Fruit fly (Drosophila melanogaster) whole organism, prepupa: ENCODE results near the gene Set8.

ENCODE experiments used
- Blimp-1 ChIP-seq: fragments of 200-800 bp; sonication (Bioruptor generic); optimal IDR thresholded peaks from 3 replicates; lab custom pipeline; 2017; ENCODE audit warnings: missing biosample characterization, missing genetic modification characterization, mild to moderate bottlenecking, moderate library complexity, missing genetic modification reagents
- CG10631 ChIP-seq: fragments of 200-800 bp; sonication (Bioruptor generic); optimal IDR thresholded peaks from 2 replicates; lab custom pipeline; 2016; ENCODE audit warnings: missing biosample characterization, missing genetic modification characterization
- CG10669 ChIP-seq: fragments of 200-800 bp; sonication (Bioruptor generic); optimal IDR thresholded peaks from 3 replicates; lab custom pipeline; 2018; ENCODE audit warnings: missing biosample characterization, mild to moderate bottlenecking, missing genetic modification characterization, moderate library complexity
- CG11294 ChIP-seq: fragments of 200-800 bp; sonication (Bioruptor generic); IDR thresholded peaks from 2 replicates; pipeline ENCODE4 v1.3.6; 2022; ENCODE audit warnings: missing biosample characterization, missing genetic modification characterization
- CG11762 ChIP-seq: fragments of 200-800 bp; sonication (Bioruptor generic); optimal IDR thresholded peaks from 3 replicates; lab custom pipeline; 2016; ENCODE audit warnings: missing biosample characterization, missing genetic modification characterization; ENCODE audit not compliant: insufficient read depth
- CG11902 ChIP-seq: fragments of 200-800 bp; sonication (Bioruptor generic); optimal IDR thresholded peaks from 3 replicates; lab custom pipeline; 2016; ENCODE audit warnings: missing biosample characterization, missing genetic modification characterization
- CG15336 ChIP-seq: fragments of 200-800 bp; sonication (Bioruptor generic); IDR thresholded peaks from 2 replicates; pipeline ENCODE4 v1.3.6; 2022; ENCODE audit warnings: missing biosample characterization, missing genetic modification characterization
- CG1621 ChIP-seq: fragments of 200-800 bp; sonication (Bioruptor generic); optimal IDR thresholded peaks from 3 replicates; lab custom pipeline; 2018; ENCODE audit warnings: missing biosample characterization, mild to moderate bottlenecking, missing genetic modification characterization
- CG16779 ChIP-seq: fragments of 200-800 bp; sonication (Bioruptor generic); optimal IDR thresholded peaks from 3 replicates; lab custom pipeline; 2017; ENCODE audit warnings: missing biosample characterization, mild to moderate bottlenecking, missing genetic modification characterization
- CG3032 ChIP-seq: fragments of 200-800 bp; optimal IDR thresholded peaks from 2 replicates; lab custom pipeline; 2019; ENCODE audit warnings: missing biosample characterization, mild to moderate bottlenecking, missing genetic modification characterization, moderate library complexity
- CG31627 ChIP-seq: fragments of 200-800 bp; sonication (Bioruptor generic); optimal IDR thresholded peaks from 3 replicates; lab custom pipeline; 2016; ENCODE audit warnings: missing biosample characterization, missing genetic modification characterization
- CG32006 ChIP-seq: fragments of 200-800 bp; sonication (Bioruptor generic); optimal IDR thresholded peaks from 3 replicates; lab custom pipeline; 2017; ENCODE audit warnings: missing biosample characterization, mild to moderate bottlenecking, missing genetic modification characterization
- CG3919 ChIP-seq: fragments of 200-800 bp; sonication (Bioruptor generic); optimal IDR thresholded peaks from 3 replicates; lab custom pipeline; 2016; ENCODE audit warnings: missing biosample characterization, missing genetic modification characterization
- CG4318 ChIP-seq: fragments of 200-800 bp; sonication (Bioruptor generic); optimal IDR thresholded peaks from 3 replicates; lab custom pipeline; 2017; ENCODE audit warnings: missing biosample characterization, mild to moderate bottlenecking, missing genetic modification characterization
- CG6163 ChIP-seq: fragments of 200-800 bp; sonication (Bioruptor generic); IDR thresholded peaks from 3 replicates; pipeline ENCODE4 v1.3.6; 2022; ENCODE audit warnings: missing biosample characterization, missing genetic modification characterization
- CG6276 ChIP-seq: fragments of 200-800 bp; sonication (Bioruptor generic); optimal IDR thresholded peaks from 2 replicates; lab custom pipeline; 2017; ENCODE audit warnings: missing biosample characterization, mild to moderate bottlenecking, missing genetic modification characterization
- CG6792 ChIP-seq: fragments of 200-800 bp; sonication (Bioruptor generic); optimal IDR thresholded peaks from 3 replicates; lab custom pipeline; 2016; ENCODE audit warnings: missing biosample characterization, missing genetic modification characterization
- CG6808 ChIP-seq: fragments of 200-800 bp; sonication (Bioruptor generic); optimal IDR thresholded peaks from 3 replicates; lab custom pipeline; 2017; ENCODE audit warnings: missing biosample characterization, missing genetic modification characterization, mild to moderate bottlenecking, moderate library complexity, missing genetic modification reagents
- CG6854 ChIP-seq: fragments of 200-800 bp; sonication (Bioruptor generic); optimal IDR thresholded peaks from 2 replicates; lab custom pipeline; 2017; ENCODE audit warnings: missing biosample characterization, mild to moderate bottlenecking, missing genetic modification characterization
- CG8119 ChIP-seq: fragments of 200-800 bp; sonication (Bioruptor generic); IDR thresholded peaks from 3 replicates; pipeline ENCODE4 v1.3.6; 2022; ENCODE audit warnings: missing biosample characterization, missing genetic modification characterization
- CG8319 ChIP-seq: fragments of 200-800 bp; sonication (Bioruptor generic); optimal IDR thresholded peaks from 3 replicates; lab custom pipeline; 2016; ENCODE audit warnings: missing biosample characterization, missing genetic modification characterization
- CG8632 ChIP-seq: fragments of 200-800 bp; sonication (Bioruptor generic); optimal IDR thresholded peaks from 3 replicates; lab custom pipeline; 2016; ENCODE audit warnings: missing biosample characterization, missing genetic modification characterization
- Ets21C ChIP-seq: fragments of 200-800 bp; sonication (Bioruptor generic); optimal IDR thresholded peaks from 3 replicates; lab custom pipeline; 2016; ENCODE audit warnings: missing biosample characterization, missing genetic modification characterization
- Gug ChIP-seq: fragments of 200-800 bp; sonication (Bioruptor generic); IDR thresholded peaks from 2 replicates; pipeline ENCODE4 v1.3.6; 2022; ENCODE audit warnings: missing biosample characterization, missing genetic modification characterization
- Hr4 ChIP-seq: fragments of 200-800 bp; sonication (Bioruptor generic); optimal IDR thresholded peaks from 3 replicates; lab custom pipeline; 2016; ENCODE audit warnings: missing biosample characterization, missing genetic modification characterization
- Smox ChIP-seq: fragments of 200-800 bp; sonication (Bioruptor generic); optimal IDR thresholded peaks from 3 replicates; lab custom pipeline; 2016; ENCODE audit warnings: missing biosample characterization, missing genetic modification characterization
- Sox102F ChIP-seq: fragments of 200-800 bp; sonication (Bioruptor generic); optimal IDR thresholded peaks from 2 replicates; lab custom pipeline; 2016; ENCODE audit warnings: missing biosample characterization, mild to moderate bottlenecking, missing genetic modification characterization
- Sox14 ChIP-seq: fragments of 200-800 bp; sonication (Bioruptor generic); optimal IDR thresholded peaks from 3 replicates; lab custom pipeline; 2016; ENCODE audit warnings: missing biosample characterization, missing genetic modification characterization
- Sox15 ChIP-seq: fragments of 200-800 bp; sonication (Bioruptor generic); optimal IDR thresholded peaks from 3 replicates; lab custom pipeline; 2016; ENCODE audit warnings: missing biosample characterization, missing genetic modification characterization
- achi ChIP-seq: fragments of 200-800 bp; sonication (Bioruptor generic); optimal IDR thresholded peaks from 3 replicates; lab custom pipeline; 2016; ENCODE audit warnings: missing biosample characterization, missing genetic modification characterization
- acj6 ChIP-seq: fragments of 200-800 bp; sonication (Bioruptor generic); optimal IDR thresholded peaks from 3 replicates; lab custom pipeline; 2016; ENCODE audit warnings: missing biosample characterization, missing genetic modification characterization
- cyc ChIP-seq: fragments of 200-800 bp; sonication (Bioruptor generic); optimal IDR thresholded peaks from 3 replicates; lab custom pipeline; 2016; ENCODE audit warnings: missing biosample characterization, missing genetic modification characterization
- eg ChIP-seq: fragments of 200-800 bp; sonication (Bioruptor generic); IDR thresholded peaks from 3 replicates; pipeline ENCODE4 v1.3.6; 2022; ENCODE audit warnings: missing biosample characterization, missing genetic modification characterization
- esn ChIP-seq: fragments of 200-800 bp; sonication (Bioruptor generic); optimal IDR thresholded peaks from 2 replicates; lab custom pipeline; 2016; ENCODE audit warnings: missing biosample characterization, mild to moderate bottlenecking, missing genetic modification characterization, moderate library complexity
- fd59A ChIP-seq: fragments of 200-800 bp; sonication (Bioruptor generic); optimal IDR thresholded peaks from 2 replicates; lab custom pipeline; 2017; ENCODE audit warnings: missing biosample characterization, mild to moderate bottlenecking, missing genetic modification characterization, missing genetic modification reagents
- fd85E ChIP-seq: fragments of 200-800 bp; sonication (Bioruptor generic); optimal IDR thresholded peaks from 3 replicates; lab custom pipeline; 2016; ENCODE audit warnings: missing biosample characterization, missing genetic modification characterization
- fkh ChIP-seq: fragments of 200-800 bp; sonication (Bioruptor generic); optimal IDR thresholded peaks from 3 replicates; lab custom pipeline; 2017; ENCODE audit warnings: missing biosample characterization, mild to moderate bottlenecking, missing genetic modification characterization, moderate library complexity
- lz ChIP-seq: fragments of 200-800 bp; sonication (Bioruptor generic); optimal IDR thresholded peaks from 3 replicates; lab custom pipeline; 2016; ENCODE audit warnings: missing biosample characterization, missing genetic modification characterization
- net ChIP-seq: fragments of 200-800 bp; sonication (Bioruptor generic); optimal IDR thresholded peaks from 3 replicates; lab custom pipeline; 2016; ENCODE audit warnings: missing biosample characterization, missing genetic modification characterization
- pdm3 ChIP-seq: fragments of 200-800 bp; sonication (Bioruptor generic); optimal IDR thresholded peaks from 3 replicates; lab custom pipeline; 2016; ENCODE audit warnings: missing biosample characterization, missing genetic modification characterization
- salr ChIP-seq, 2 experiments: fragments of 200-800 bp; sonication (Bioruptor generic); optimal IDR thresholded peaks; 3 replicates each; lab custom pipeline; 2016 to 2018; ENCODE audit warnings: missing biosample characterization in 2 of 2, missing genetic modification characterization in 2 of 2, mild to moderate bottlenecking in 1 of 2
- ss ChIP-seq, 2 experiments: fragments of 200-800 bp; sonication (Bioruptor generic); optimal IDR thresholded peaks; 2 replicates in 1 of 2; 3 replicates in 1 of 2; lab custom pipeline; 2017 to 2018; ENCODE audit warnings: mild to moderate bottlenecking in 2 of 2, missing biosample characterization in 2 of 2, missing genetic modification characterization in 2 of 2, moderate library complexity in 1 of 2
- svp ChIP-seq: fragments of 200-800 bp; sonication (Bioruptor generic); peaks from one replicate; lab custom pipeline; 2016; ENCODE audit warnings: missing biosample characterization, missing genetic modification characterization
- topi ChIP-seq: fragments of 200-800 bp; sonication (Bioruptor generic); optimal IDR thresholded peaks from 3 replicates; lab custom pipeline; 2016; ENCODE audit warnings: missing biosample characterization, missing genetic modification characterization

The Set8 gene

DNA sequence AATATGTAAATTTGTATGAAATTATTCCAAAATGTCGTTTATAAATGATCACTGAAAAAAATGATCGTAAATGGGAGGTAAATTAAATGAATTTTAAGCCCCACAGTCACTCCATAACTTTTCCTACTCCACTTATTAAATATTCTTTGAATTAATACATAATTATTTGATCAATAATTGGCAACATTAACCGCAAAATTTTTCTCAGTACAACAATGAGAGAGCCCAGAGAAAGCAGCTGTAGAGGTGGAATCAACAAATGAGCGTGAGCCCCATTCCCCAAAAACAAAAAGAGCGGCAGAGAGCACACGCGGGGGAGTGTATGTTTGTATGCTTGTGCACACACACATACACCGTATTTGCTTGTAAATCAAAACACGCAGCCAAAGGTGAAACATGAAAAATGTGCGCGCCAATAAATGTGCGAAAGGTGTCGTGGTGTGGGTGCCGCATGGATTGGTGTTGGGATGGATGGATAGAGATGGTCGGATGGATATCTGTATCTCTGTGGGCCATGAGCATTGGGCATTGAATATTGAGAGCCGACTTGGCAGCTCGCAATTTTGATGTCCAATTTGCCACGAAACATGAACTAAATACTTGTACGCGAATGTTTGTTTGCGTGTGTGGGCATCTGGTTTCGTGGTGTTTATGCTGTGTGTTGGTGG, 31.9 kb upstream of the Set8 start (continued):
- TF ChIP-seq svp (GFP tag; lab: Kevin White, UChicago) (peak; percentile 99), CG1621 (peak; percentile 93), CG10631 (peak; percentile 98), CG6276 (peak; percentile 98), CG3919 (peak; percentile 99), lz (GFP tag; lab: Kevin White, UChicago) (peak; percentile 98), Sox102F (GFP tag; lab: Kevin White, UChicago) (peak; percentile 98), fkh (GFP tag; lab: Kevin White, UChicago) (peak; percentile 63), CG11902 (peak; percentile 96), CG11294 (GFP tag; lab: Robert Waterston, UW) (no peak), CG4318 (GFP tag; lab: Kevin White, UChicago) (peak; percentile 98), ss (GFP tag; optimal IDR thresholded peaks at IDR 0.05; lab: Kevin White, UChicago) (peak; percentile 74 to 86), CG6854 (peak; percentile 92), Sox14 (peak; percentile 97), CG16779 (tag; lab: Kevin White, UChicago) (peak; percentile 94), net (GFP tag; lab: Kevin White, UChicago) (peak; percentile 98), Ets21C (GFP tag; lab: Kevin White, UChicago) (peak; percentile 93), esn (GFP tag; lab: Kevin White, UChicago) (peak; percentile 99), acj6 (GFP tag; lab: Kevin White, UChicago) (peak; percentile 98), CG6163 (no peak), salr (GFP tag; optimal IDR thresholded peaks at IDR 0.05; lab: Kevin White, UChicago) (peak; percentile 92 to 97), CG8632 (GFP tag; lab: Kevin White, UChicago) (peak; percentile 98), CG6792 (GFP tag; lab: Kevin White, UChicago) (peak; percentile 97), CG8119 (GFP tag; lab: Robert Waterston, UW) (no peak), Smox (GFP tag; lab: Kevin White, UChicago) (peak; percentile 98), topi (GFP tag; lab: Kevin White, UChicago) (peak; percentile 98), CG10669 (GFP tag; lab: Kevin White, UChicago) (peak; percentile 96), CG32006 (GFP tag; lab: Kevin White, UChicago) (peak; percentile 99), fd59A (GFP tag; lab: Kevin White, UChicago) (peak; percentile 95), Hr4 (GFP tag; lab: Kevin White, UChicago) (peak; percentile 99), CG15336 (GFP tag; lab: Robert Waterston, UW) (no peak), cyc (peak; percentile 97), CG31627 (peak; percentile 97), fd85E (GFP tag; lab: Kevin White, UChicago) (peak; percentile 88), CG6808 (GFP tag; lab: Kevin White, UChicago) (peak; percentile 92), Blimp-1 (GFP tag; lab: Kevin White, UChicago) (peak; percentile 89), achi (GFP tag; lab: Kevin White, UChicago) (peak; percentile 97), Gug (GFP tag; lab: Robert Waterston, UW) (no peak), CG11762 (GFP tag; lab: Kevin White, UChicago) (peak; percentile 95)
- TF ChIP-seq, all 60 proteins: peak for 53

dm6 chr3R:14284422-14284760, 31.4 kb upstream of the Set8 start:
- TF ChIP-seq fd59A (GFP tag; lab: Kevin White, UChicago) (no peak), Hr4 (GFP tag; lab: Kevin White, UChicago) (peak; percentile 56), Sox15 (GFP tag; lab: Kevin White, UChicago) (no peak), CG8319 (GFP tag; lab: Kevin White, UChicago) (no peak), fkh (GFP tag; lab: Kevin White, UChicago) (peak; percentile 59), CG3032 (tag; lab: Kevin White, UChicago) (no peak), CG6276 (peak; percentile 12), CG3919 (no peak), achi (GFP tag; lab: Kevin White, UChicago) (no peak), Gug (GFP tag; lab: Robert Waterston, UW) (no peak), pdm3 (GFP tag; lab: Kevin White, UChicago) (no peak), ss (GFP tag; optimal IDR thresholded peaks at IDR 0.05; lab: Kevin White, UChicago) (no peak), eg (no peak), CG15336 (GFP tag; lab: Robert Waterston, UW) (no peak), esn (GFP tag; lab: Kevin White, UChicago) (no peak), CG32006 (GFP tag; lab: Kevin White, UChicago) (peak; percentile 48)
